Fruit fly (Drosophila melanogaster): ENCODE data around the gene CG5246.

The CG5246 gene

DNA sequence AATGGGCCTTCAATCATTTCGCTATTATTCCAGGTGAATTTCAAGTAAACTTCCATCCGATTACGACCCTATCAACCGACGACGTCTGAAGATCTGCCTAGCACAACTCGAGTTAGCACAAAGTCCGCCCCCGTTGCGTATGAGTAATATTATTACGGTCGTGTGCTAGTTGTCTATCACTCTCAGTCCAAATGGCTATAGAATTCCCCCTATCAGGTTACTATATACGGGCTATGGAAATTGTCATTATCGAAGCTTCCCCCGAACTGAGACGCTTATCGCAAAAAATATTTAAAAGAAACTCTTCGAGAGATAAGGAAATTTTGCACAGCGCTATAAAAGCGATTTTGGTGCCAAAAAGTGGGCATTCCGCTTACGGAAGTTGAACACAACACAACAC, at the start of gene CG5246:
TSS of gene CG5246 (plus strand) at position 365 of the 400 bp plus-strand sequence.
- TF ChIP-seq psq (optimal IDR thresholded peaks at IDR 0.05) = no peak
- no peak for TF ChIP-seq EcR (GFP tag; optimal IDR thresholded peaks at IDR 0.05)
- TF ChIP-seq Dll (optimal IDR thresholded peaks at IDR 0.05) = no peak
- TF ChIP-seq usp (GFP tag; optimal IDR thresholded peaks at IDR 0.05) = no peak
- TF ChIP-seq pan (optimal IDR thresholded peaks at IDR 0.05) = no peak

DNA sequence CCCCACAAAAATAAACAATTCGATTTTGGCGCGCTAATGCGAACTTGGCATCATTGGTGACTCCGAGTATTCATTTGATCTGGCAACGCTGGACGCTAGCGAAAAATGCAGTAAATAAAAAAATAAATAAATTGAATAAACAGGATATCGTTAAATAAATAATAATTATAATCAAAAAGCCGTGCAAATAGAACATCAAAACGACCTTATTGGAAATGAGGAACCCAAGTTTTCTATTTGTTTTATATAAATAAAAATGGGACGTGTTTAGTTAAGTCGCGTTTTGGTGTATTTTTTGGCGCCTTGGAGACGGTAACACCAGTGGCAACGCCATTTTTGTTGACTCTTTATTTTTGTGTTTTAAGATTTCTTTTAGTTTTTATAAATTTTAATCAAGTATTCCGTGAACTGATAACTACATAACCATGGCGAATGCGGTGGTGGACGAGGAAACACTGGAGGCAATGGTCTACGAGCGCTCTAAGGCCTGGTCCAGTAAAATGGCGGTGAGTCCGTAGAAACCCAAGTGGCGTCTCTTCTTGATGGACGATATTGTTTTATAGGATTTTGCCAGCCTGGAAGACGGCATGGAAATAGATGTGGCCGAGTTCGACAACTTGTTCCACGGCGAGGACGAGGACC, 47.8 kb upstream of the CG5246 start, which contains the start of gene cal1:
TSS of gene cal1 (plus strand) at position 304 of the 642 bp plus-strand sequence.
- TF ChIP-seq CG8478 (optimal IDR thresholded peaks at IDR 0.05) (no peak), Dll (optimal IDR thresholded peaks at IDR 0.05) (no peak), EcR (GFP tag; optimal IDR thresholded peaks at IDR 0.05) (no peak), usp (GFP tag; optimal IDR thresholded peaks at IDR 0.05) (no peak), pan (optimal IDR thresholded peaks at IDR 0.05) (no peak), psq (optimal IDR thresholded peaks at IDR 0.05) (no peak)

DNA sequence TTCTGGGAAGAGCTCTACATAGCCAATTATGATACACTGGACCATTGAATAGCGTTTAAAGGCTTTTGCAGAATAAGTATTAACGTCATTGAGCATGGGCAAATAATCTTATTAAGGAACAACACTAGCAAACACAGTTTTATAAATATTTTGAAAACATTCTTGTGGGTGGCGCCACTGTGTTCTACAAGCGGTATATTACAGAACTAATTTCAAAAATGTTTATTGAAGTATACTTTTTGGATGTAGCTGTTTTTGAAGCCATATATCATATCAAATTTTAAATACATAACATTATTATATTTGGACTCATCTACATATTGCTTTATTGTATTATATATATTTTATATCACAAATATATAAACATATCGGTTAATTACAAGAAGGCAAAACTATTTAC, 27.0 kb upstream of the CG5246 start:
- TF ChIP-seq pan (optimal IDR thresholded peaks at IDR 0.05) = no peak
- TF ChIP-seq usp (GFP tag; optimal IDR thresholded peaks at IDR 0.05) = no peak
- TF ChIP-seq Dll (optimal IDR thresholded peaks at IDR 0.05) = no peak
- no peak for TF ChIP-seq EcR (GFP tag; optimal IDR thresholded peaks at IDR 0.05)
- TF ChIP-seq CG8478 (optimal IDR thresholded peaks at IDR 0.05) = no peak
- TF ChIP-seq psq (optimal IDR thresholded peaks at IDR 0.05) = no peak

DNA sequence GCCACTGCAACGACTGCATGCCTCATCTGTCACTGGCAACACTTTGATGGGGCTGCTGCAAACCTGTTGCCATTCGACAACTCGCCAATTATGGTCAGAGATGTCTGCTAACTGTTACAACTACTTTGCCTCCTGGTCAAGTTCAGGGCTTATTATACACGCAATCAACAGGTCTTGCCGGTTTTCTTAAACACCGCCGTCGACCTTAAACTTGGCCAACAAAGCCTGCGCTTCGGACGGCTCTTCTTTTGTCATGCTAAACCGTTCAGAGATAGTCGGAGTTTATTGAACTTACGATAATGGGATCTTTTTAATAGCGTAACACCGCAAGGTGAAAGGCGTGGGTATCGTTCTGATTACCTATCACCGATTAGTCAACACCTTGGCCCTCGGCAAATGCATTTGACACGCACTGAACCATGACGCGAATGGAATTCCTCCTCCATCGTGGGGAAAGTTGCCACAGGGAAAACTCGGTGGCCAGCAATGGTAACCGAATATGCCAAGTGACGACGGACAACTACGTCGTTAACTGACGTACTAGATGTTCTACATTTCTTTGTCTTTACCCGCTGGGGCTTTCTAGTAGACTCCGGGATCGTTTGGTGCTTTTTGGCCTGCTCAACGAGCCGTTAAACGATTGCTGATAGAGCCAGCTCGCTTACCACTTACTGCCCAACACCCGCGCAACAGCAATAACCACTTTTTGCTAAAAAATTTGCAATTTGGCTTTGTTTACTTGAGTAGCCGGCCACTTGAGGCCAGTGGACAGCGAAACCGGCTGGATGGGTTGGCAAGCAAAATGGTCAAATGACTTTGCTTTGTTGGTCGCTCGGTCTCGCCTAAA, 24.8 kb upstream of the CG5246 start:
- TF ChIP-seq CG8478 (optimal IDR thresholded peaks at IDR 0.05) (no peak), usp (GFP tag; optimal IDR thresholded peaks at IDR 0.05) (no peak), psq (optimal IDR thresholded peaks at IDR 0.05) (no peak), Dll (optimal IDR thresholded peaks at IDR 0.05) (peak; percentile 12), EcR (GFP tag; optimal IDR thresholded peaks at IDR 0.05) (no peak)

DNA sequence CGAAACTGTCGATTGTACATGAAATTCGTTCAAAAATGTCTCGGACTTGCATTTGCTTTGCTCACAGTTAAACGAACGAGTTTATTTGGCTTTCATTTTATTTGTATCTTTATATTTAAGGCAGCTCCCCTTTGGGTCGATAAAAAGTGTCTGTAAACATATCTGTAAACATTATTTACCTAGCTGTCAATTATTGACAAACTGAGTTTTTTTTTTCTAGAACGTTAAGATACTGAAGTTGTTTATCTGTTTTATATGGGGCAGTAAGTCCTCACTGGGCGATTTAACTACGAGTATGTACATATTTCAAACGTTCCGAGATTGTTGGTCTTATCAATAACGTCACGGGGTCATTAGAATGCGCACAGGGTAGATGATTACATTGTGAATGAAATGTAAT, 20.2 kb upstream of the CG5246 start:
- TF ChIP-seq EcR (GFP tag; optimal IDR thresholded peaks at IDR 0.05) (no peak), pan (optimal IDR thresholded peaks at IDR 0.05) (no peak), CG8478 (optimal IDR thresholded peaks at IDR 0.05) (no peak), usp (GFP tag; optimal IDR thresholded peaks at IDR 0.05) (no peak), psq (optimal IDR thresholded peaks at IDR 0.05) (no peak), Dll (optimal IDR thresholded peaks at IDR 0.05) (no peak)

DNA sequence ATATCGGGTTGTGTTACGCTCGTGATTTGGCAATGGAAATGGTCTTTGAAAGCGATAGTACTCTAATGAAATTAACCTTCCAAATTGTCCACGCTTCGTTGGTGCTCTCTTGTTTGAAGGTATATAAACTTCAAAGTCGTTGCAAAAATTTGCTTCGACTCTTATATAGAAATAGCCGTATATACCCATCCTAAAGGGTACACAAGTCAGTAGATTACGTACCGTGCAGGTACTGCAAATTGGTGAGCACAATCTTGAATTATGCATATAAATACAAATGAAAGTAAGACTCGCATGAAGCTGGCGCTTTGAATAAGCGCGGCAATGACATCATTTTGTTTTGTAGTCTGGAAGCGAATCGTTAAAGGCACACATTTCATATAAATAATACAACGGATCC, 19.7 kb upstream of the CG5246 start:
- TF ChIP-seq pan (optimal IDR thresholded peaks at IDR 0.05) = no peak
- no peak for TF ChIP-seq usp (GFP tag; optimal IDR thresholded peaks at IDR 0.05)
- no peak for TF ChIP-seq psq (optimal IDR thresholded peaks at IDR 0.05)
- no peak for TF ChIP-seq EcR (GFP tag; optimal IDR thresholded peaks at IDR 0.05)
- TF ChIP-seq Dll (optimal IDR thresholded peaks at IDR 0.05) = no peak
- TF ChIP-seq CG8478 (optimal IDR thresholded peaks at IDR 0.05) = no peak

DNA sequence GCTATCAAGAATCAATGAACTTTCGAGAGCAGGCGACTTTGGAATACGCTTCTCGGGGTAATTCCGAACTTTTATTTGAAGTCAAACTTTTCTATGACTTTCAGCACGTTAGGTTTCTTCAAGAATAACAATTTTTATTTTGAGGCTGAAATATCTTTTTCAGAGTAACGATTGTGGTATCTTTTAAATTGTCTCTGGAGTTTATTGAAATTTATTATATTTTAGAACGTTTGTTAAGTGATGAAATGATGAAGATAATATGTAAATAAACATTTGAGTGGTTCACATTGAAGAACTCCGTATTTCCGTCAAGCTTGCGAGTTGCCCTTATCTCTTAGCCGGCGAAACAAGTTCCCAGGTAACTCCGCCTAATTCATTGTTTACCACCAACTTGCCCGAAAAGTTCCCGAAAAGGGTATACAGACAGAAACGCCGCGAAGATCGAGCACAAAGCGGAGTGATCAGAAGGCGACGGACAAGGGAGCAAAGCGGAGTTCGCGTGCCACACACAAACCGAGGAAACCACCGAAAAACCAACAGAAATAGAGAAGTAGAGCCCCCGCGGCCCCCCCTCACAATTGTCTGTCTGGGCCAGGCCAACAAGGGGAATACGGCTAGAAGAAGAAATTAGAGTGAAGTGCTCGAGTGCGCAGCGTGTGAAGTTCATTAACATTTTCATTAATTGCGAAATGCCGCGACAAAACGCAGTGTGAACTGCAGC, 18.1 kb upstream of the CG5246 start:
- TF ChIP-seq pan (optimal IDR thresholded peaks at IDR 0.05) = no peak
- TF ChIP-seq psq (optimal IDR thresholded peaks at IDR 0.05) = no peak
- no peak for TF ChIP-seq Dll (optimal IDR thresholded peaks at IDR 0.05)
- TF ChIP-seq CG8478 (optimal IDR thresholded peaks at IDR 0.05) = no peak
- TF ChIP-seq usp (GFP tag; optimal IDR thresholded peaks at IDR 0.05) = no peak
- no peak for TF ChIP-seq EcR (GFP tag; optimal IDR thresholded peaks at IDR 0.05)

DNA sequence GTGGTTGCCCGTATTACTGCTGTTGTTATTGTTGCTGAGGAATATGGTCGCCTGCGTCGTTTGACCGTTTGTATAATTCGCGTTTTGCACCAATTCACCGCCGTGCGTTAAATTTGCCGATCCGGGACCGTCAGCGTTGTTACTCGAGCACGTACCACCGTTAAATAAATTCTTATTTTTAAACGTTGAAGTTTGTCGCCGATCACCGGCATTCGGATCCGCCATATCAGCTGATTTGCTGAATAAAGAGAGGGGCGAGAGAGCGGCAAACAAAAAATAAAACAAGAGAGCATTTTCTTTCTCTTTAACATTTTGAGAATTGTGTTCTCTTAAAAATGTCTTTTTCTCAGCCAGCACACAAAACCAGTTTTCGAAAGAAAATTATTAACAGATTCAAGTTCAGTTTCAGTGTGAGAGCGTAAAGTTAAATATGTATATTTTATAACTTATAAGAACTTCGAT, 17.0 kb upstream of the CG5246 start:
- TF ChIP-seq EcR (GFP tag; optimal IDR thresholded peaks at IDR 0.05) = no peak
- TF ChIP-seq psq (optimal IDR thresholded peaks at IDR 0.05) = no peak
- TF ChIP-seq pan (optimal IDR thresholded peaks at IDR 0.05) = no peak
- no peak for TF ChIP-seq usp (GFP tag; optimal IDR thresholded peaks at IDR 0.05)
- TF ChIP-seq Dll (optimal IDR thresholded peaks at IDR 0.05) = no peak
- no peak for TF ChIP-seq CG8478 (optimal IDR thresholded peaks at IDR 0.05)

DNA sequence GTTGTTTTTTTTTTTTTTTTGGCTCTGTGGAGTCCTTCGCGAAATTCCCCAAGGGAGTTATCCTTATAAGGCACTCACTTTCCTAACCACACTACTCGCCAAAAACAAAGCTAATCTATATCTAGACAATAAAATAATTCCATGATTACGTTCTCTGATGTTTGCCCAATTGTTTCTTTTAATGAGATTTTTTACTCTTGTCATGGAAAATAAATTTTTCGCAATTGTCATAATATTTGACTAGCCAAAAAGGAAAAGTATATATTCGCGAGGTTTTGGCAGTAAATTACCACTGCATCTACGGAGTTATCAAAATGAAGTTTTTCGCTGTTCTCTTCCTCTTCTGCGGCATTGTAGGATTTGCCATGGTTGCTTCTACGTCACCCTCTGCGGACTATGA, 15.7 kb upstream of the CG5246 start, which contains the start of gene CG34278:
TSS of gene CG34278 (plus strand) at position 301 of the 400 bp plus-strand sequence.
- TF ChIP-seq Dll (optimal IDR thresholded peaks at IDR 0.05) = no peak
- no peak for TF ChIP-seq pan (optimal IDR thresholded peaks at IDR 0.05)
- TF ChIP-seq psq (optimal IDR thresholded peaks at IDR 0.05) = no peak
- no peak for TF ChIP-seq EcR (GFP tag; optimal IDR thresholded peaks at IDR 0.05)
- no peak for TF ChIP-seq usp (GFP tag; optimal IDR thresholded peaks at IDR 0.05)
- TF ChIP-seq CG8478 (optimal IDR thresholded peaks at IDR 0.05) = no peak

DNA sequence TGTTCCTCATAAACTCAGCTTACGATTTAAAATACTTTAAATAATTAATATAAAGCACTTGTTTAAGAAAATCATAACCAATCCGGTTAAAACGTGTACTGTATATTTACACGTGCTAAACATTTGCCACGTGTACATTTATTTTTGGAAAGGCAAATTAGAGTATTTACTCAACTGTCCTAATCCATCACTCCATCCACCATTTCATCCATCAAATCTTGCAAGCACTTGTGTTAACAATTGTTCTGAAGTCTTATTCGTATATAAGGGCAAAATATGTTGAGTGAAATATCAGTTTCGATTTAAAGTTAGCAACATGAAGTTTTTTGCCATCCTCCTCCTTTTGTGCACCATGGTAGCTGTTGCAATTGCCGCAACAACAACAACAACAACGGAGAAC, 14.6 kb upstream of the CG5246 start, which contains the start of gene CG42779:
TSS of gene CG42779 (plus strand) at position 301 of the 400 bp plus-strand sequence.
- TF ChIP-seq psq (optimal IDR thresholded peaks at IDR 0.05) (no peak), Dll (optimal IDR thresholded peaks at IDR 0.05) (no peak), EcR (GFP tag; optimal IDR thresholded peaks at IDR 0.05) (no peak), pan (optimal IDR thresholded peaks at IDR 0.05) (no peak), usp (GFP tag; optimal IDR thresholded peaks at IDR 0.05) (no peak), CG8478 (optimal IDR thresholded peaks at IDR 0.05) (no peak)

DNA sequence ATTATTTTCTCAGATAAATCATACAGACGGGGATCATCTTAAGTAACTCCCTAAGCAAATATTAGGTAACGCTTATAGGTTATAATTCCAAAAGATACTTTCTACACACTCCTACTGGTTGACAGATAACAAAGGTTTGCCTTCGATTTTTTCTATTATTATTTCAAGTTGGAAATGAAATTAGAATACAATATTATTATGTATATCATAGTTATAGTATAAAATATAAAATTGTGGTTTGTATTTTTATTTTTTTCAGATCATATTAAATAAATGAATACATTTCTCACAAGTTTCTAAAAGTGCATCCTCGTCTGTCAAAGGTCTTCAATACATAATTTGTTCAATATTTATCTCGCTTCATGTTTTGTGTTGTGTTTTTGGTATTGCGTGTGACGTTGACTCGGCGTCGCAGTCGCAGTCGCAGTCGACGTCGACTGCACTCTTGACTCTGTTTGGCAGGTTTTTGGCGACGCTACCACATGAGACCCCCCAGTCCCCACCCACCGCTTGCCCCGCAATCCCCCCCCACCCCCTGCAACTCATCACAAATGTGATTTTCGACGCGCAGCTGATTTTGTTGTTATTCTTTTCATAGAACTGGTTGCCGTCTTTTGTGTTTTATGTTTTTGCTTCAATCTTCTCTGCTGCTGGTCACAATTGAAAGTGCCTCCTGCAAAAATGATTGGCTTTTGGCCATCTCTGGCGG, 13.0 kb upstream of the CG5246 start:
- no peak for TF ChIP-seq CG8478 (optimal IDR thresholded peaks at IDR 0.05)
- no peak for TF ChIP-seq psq (optimal IDR thresholded peaks at IDR 0.05)
- TF ChIP-seq EcR (GFP tag; optimal IDR thresholded peaks at IDR 0.05) = no peak
- TF ChIP-seq usp (GFP tag; optimal IDR thresholded peaks at IDR 0.05) = no peak
- no peak for TF ChIP-seq Dll (optimal IDR thresholded peaks at IDR 0.05)
- no peak for TF ChIP-seq pan (optimal IDR thresholded peaks at IDR 0.05)
